Worm (Caenorhabditis elegans): ENCODE measurements around the gene K08D10.13.

- TF ChIP-seq nhr-12 (tag; optimal IDR thresholded peaks at IDR 0.05) (no peak), lin-13 (tag; optimal IDR thresholded peaks at IDR 0.05) (no peak), nhr-28 (tag; optimal IDR thresholded peaks at IDR 0.05) (no peak), unc-39 (tag; optimal IDR thresholded peaks at IDR 0.05) (no peak), lsy-2 (tag; optimal IDR thresholded peaks at IDR 0.05) (no peak), mab-5 (tag; optimal IDR thresholded peaks at IDR 0.05) (no peak), ztf-11 (tag; optimal IDR thresholded peaks at IDR 0.05) (no peak)
Observed at ce11 chrIV:4177560-4177959, 6.2 kb upstream of the K08D10.13 start.

Measured in whole organism, mixed stage, embryonic.